Worm (Caenorhabditis elegans): Measurements from ENCODE around the gene cid-1.
A peak's percentile ranks its signal among the peaks of the same experiment; 100 is the strongest.

The cid-1 gene

DNA sequence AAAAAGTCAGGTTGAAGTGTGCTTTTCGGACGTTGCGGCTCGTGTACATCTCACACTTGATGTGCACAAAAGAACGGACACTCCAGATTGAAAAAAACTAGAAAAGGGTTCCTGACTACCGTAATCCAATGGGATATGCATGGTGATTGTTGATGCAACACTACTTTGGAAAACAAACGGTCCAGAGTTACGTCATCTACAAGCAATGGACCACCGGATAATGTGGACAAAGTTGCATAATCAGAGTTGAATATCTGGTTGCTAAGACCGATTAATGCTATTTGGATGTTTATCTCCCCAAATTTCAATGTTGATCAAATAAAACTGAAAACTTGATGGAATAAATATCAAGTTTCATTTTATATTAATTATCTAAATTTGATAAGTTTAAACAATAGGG lies 23.7 kb upstream of the cid-1 start:
- TF ChIP-seq aly-2 (tag; optimal IDR thresholded peaks at IDR 0.05) (no peak), snpc-4 (tag; optimal IDR thresholded peaks at IDR 0.05) (no peak), nhr-77 (tag; optimal IDR thresholded peaks at IDR 0.05) (no peak), elt-1 (tag; optimal IDR thresholded peaks at IDR 0.05) (no peak), mab-5 (tag; optimal IDR thresholded peaks at IDR 0.05) (no peak), mbf-1 (tag; optimal IDR thresholded peaks at IDR 0.05) (no peak), ceh-82 (tag; optimal IDR thresholded peaks at IDR 0.05) (no peak), nhr-6 (tag; optimal IDR thresholded peaks at IDR 0.05) (no peak), ceh-16 (tag; optimal IDR thresholded peaks at IDR 0.05) (no peak), ztf-1 (GFP tag; conservative IDR thresholded peaks at IDR 0.05) (no peak), zag-1 (tag; optimal IDR thresholded peaks at IDR 0.05) (no peak), dmd-4 (tag; optimal IDR thresholded peaks at IDR 0.05) (no peak), peb-1 (tag; optimal IDR thresholded peaks at IDR 0.05) (no peak), sem-4 (tag; optimal IDR thresholded peaks at IDR 0.05) (no peak), lin-11 (tag; optimal IDR thresholded peaks at IDR 0.05) (no peak), ztf-4 (tag; optimal IDR thresholded peaks at IDR 0.05) (no peak), C34F6.9 (tag; optimal IDR thresholded peaks at IDR 0.05) (no peak), lin-39 (tag; optimal IDR thresholded peaks at IDR 0.05) (no peak), nhr-23 (tag; optimal IDR thresholded peaks at IDR 0.05) (no peak)

ce11 chrIII:5150980-5151379 lies 22.7 kb upstream of the cid-1 start:
- TF ChIP-seq crh-2 (tag; optimal IDR thresholded peaks at IDR 0.05) (no peak), sem-4 (tag; optimal IDR thresholded peaks at IDR 0.05) (no peak), mbf-1 (tag; optimal IDR thresholded peaks at IDR 0.05) (no peak), unc-55 (GFP tag; optimal IDR thresholded peaks at IDR 0.05) (no peak)

DNA sequence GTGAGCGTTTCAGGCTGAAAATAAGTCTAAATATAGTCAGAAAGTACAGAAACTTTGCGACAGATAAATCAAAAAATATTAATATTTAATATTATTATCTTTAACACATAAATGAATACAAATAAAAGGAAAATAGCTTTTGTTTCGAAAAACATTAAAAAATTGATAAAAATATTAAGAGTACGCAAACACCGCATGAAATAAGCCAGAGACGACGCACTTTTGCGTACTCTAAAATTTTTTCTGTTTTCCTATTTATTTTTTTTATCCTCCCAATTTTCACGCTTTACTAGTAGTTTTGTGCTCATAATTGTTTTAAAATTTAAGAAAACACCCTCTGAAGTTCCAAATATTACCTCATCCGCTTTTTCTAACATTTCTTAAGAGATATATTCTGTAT lies 20.6 kb upstream of the cid-1 start, which contains the start of the genes rbm-42 and grwd-1:
rbm-42 (minus strand) TSS at position 93 of the 400 bp plus-strand sequence.
grwd-1 (plus strand) TSS at position 328 of the 400 bp plus-strand sequence.
- TF ChIP-seq lin-13 (GFP tag; optimal IDR thresholded peaks at IDR 0.05) (no peak), dmd-4 (tag; optimal IDR thresholded peaks at IDR 0.05) (no peak), fos-1 (tag; optimal IDR thresholded peaks at IDR 0.05) (no peak), lsy-2 (tag; optimal IDR thresholded peaks at IDR 0.05) (peak in 1 of 2 experiments; percentile 54), egl-27 (tag; optimal IDR thresholded peaks at IDR 0.05) (no peak), ama-1 (optimal IDR thresholded peaks at IDR 0.05) (no peak), unc-55 (GFP tag; optimal IDR thresholded peaks at IDR 0.05) (peak; percentile 80), C34F6.9 (tag; optimal IDR thresholded peaks at IDR 0.05) (peak; percentile 64), crh-2 (tag; optimal IDR thresholded peaks at IDR 0.05) (peak; percentile 21)

- no peak for TF ChIP-seq sem-4 (tag; optimal IDR thresholded peaks at IDR 0.05)
- TF ChIP-seq lsy-2 (tag; optimal IDR thresholded peaks at IDR 0.05), result no peak
- no peak for TF ChIP-seq ztf-1 (GFP tag; conservative IDR thresholded peaks at IDR 0.05)
Measured at ce11 chrIII:5155393-5155792, 18.3 kb upstream of the cid-1 start.

ce11 chrIII:5158674-5159073 lies 15.0 kb upstream of the cid-1 start, which contains the start of gene oxy-4:
Gene oxy-4 (minus strand): TSS chrIII:5158774.
- TF ChIP-seq ceh-16 (tag; optimal IDR thresholded peaks at IDR 0.05) (no peak), unc-39 (tag; optimal IDR thresholded peaks at IDR 0.05) (no peak), elt-1 (tag; optimal IDR thresholded peaks at IDR 0.05) (no peak), ztf-4 (tag; optimal IDR thresholded peaks at IDR 0.05) (no peak), ztf-1 (GFP tag; conservative IDR thresholded peaks at IDR 0.05) (no peak), sem-4 (tag; optimal IDR thresholded peaks at IDR 0.05) (no peak), mab-5 (tag; optimal IDR thresholded peaks at IDR 0.05) (no peak), ama-1 (optimal IDR thresholded peaks at IDR 0.05) (no peak), aly-2 (tag; optimal IDR thresholded peaks at IDR 0.05) (no peak), blmp-1 (tag; optimal IDR thresholded peaks at IDR 0.05; ENCODE audit: insufficient read depth) (no peak), R02D3.7 (tag; optimal IDR thresholded peaks at IDR 0.05) (no peak), lin-11 (tag; optimal IDR thresholded peaks at IDR 0.05) (no peak), nhr-21 (tag; optimal IDR thresholded peaks at IDR 0.05) (no peak), nhr-129 (tag; optimal IDR thresholded peaks at IDR 0.05) (no peak), F13H6.1 (tag; optimal IDR thresholded peaks at IDR 0.05) (no peak), nhr-77 (tag; optimal IDR thresholded peaks at IDR 0.05) (no peak), dmd-4 (tag; optimal IDR thresholded peaks at IDR 0.05) (no peak)

ce11 chrIII:5159505-5159904 lies 14.2 kb upstream of the cid-1 start, which contains the start of gene T10F2.5:
Gene T10F2.5 (minus strand): TSS chrIII:5159605.
- TF ChIP-seq F13H6.1 (tag; optimal IDR thresholded peaks at IDR 0.05) (no peak), nhr-21 (tag; optimal IDR thresholded peaks at IDR 0.05) (no peak), nhr-23 (tag; optimal IDR thresholded peaks at IDR 0.05) (no peak), mbf-1 (tag; optimal IDR thresholded peaks at IDR 0.05) (no peak)

All from whole organism, L2 larva.